Fruit fly (Drosophila melanogaster): ENCODE data around the gene Tsp26A.

Gene Tsp26A

dm6 chr2L:6019352-6020131 is 19.5 kb downstream of the Tsp26A start, which contains the start of gene H2.0 (continued):
- TF ChIP-seq CG42726 (GFP tag; IDR thresholded peaks at IDR 0.05; ENCODE audit: partially characterized antibody) = no peak
- TF ChIP-seq Atf6 (GFP tag; IDR thresholded peaks at IDR 0.05) = no peak
- TF ChIP-seq scrt (GFP tag; optimal IDR thresholded peaks at IDR 0.05) = no peak
- no peak for TF ChIP-seq CG14050 (GFP tag; IDR thresholded peaks at IDR 0.05)
- no peak for TF ChIP-seq pzg (GFP tag; optimal IDR thresholded peaks at IDR 0.05)
- TF ChIP-seq CG2129 (GFP tag; IDR thresholded peaks at IDR 0.05; ENCODE audit: partially characterized antibody) = no peak
- TF ChIP-seq ara (GFP tag; IDR thresholded peaks at IDR 0.05) = 0 out of 2 replicates have a peak, but pooled peaks have one; percentile 26
- TF ChIP-seq CG13775 (GFP tag; optimal IDR thresholded peaks at IDR 0.05) = peak; percentile 25
- TF ChIP-seq Opbp (GFP tag; IDR thresholded peaks at IDR 0.05; ENCODE audit: partially characterized antibody) = no peak
- no peak for TF ChIP-seq tll (GFP tag; optimal IDR thresholded peaks at IDR 0.05)
- no peak for TF ChIP-seq gcm2 (GFP tag; optimal IDR thresholded peaks at IDR 0.05)
- TF ChIP-seq pb (GFP tag; optimal IDR thresholded peaks at IDR 0.05) = no peak
- no peak for TF ChIP-seq Ets97D (GFP tag; optimal IDR thresholded peaks at IDR 0.05)
- TF ChIP-seq exex (tag; optimal IDR thresholded peaks at IDR 0.05) = no peak
- TF ChIP-seq Nf-YC (tag; optimal IDR thresholded peaks at IDR 0.05) = peak; percentile 97
- TF ChIP-seq Stat92E (GFP tag; optimal IDR thresholded peaks at IDR 0.05) = no peak
- TF ChIP-seq crc (GFP tag; optimal IDR thresholded peaks at IDR 0.05) = no peak
- TF ChIP-seq br (optimal IDR thresholded peaks at IDR 0.05) = no peak
- TF ChIP-seq fd64A (GFP tag; optimal IDR thresholded peaks at IDR 0.05) = peak; percentile 22
- peak; percentile 5 for TF ChIP-seq dm (GFP tag; optimal IDR thresholded peaks at IDR 0.05)
- no peak for TF ChIP-seq H15 (GFP tag; IDR thresholded peaks at IDR 0.05)
- TF ChIP-seq Usf (GFP tag; optimal IDR thresholded peaks at IDR 0.05) = no peak
- TF ChIP-seq kni (GFP tag; optimal IDR thresholded peaks at IDR 0.05) = peak; percentile 74
- TF ChIP-seq gfzf (GFP tag; optimal IDR thresholded peaks at IDR 0.05) = no peak
- TF ChIP-seq CG14014 (GFP tag; IDR thresholded peaks at IDR 0.05) = no peak
- TF ChIP-seq aop (GFP tag; IDR thresholded peaks at IDR 0.05) = peak; percentile 73; the same call in 1 of the 2 replicates
- no peak for TF ChIP-seq nerfin-1 (tag; optimal IDR thresholded peaks at IDR 0.05)
- no peak for TF ChIP-seq Adf1 (GFP tag; IDR thresholded peaks at IDR 0.05)
- TF ChIP-seq trem (tag; optimal IDR thresholded peaks at IDR 0.05) = peak; percentile 23
- TF ChIP-seq chn (GFP tag; optimal IDR thresholded peaks at IDR 0.05) = peak; percentile 30
- TF ChIP-seq fru (optimal IDR thresholded peaks at IDR 0.05) = no peak
- no peak for TF ChIP-seq mld (GFP tag; IDR thresholded peaks at IDR 0.05; ENCODE audit: partially characterized antibody)
- TF ChIP-seq Mes4 (GFP tag; optimal IDR thresholded peaks at IDR 0.05) = no peak
- no peak for TF ChIP-seq CG1792 (GFP tag; optimal IDR thresholded peaks at IDR 0.05)
- TF ChIP-seq unc-4 (GFP tag; IDR thresholded peaks at IDR 0.05; ENCODE audit: partially characterized antibody) = no peak
- no peak for TF ChIP-seq CG17328 (GFP tag; IDR thresholded peaks at IDR 0.05)
- no peak for TF ChIP-seq CG13894 (tag; optimal IDR thresholded peaks at IDR 0.05)
- no peak for TF ChIP-seq CG13123 (GFP tag; optimal IDR thresholded peaks at IDR 0.05)
- no peak for TF ChIP-seq CG14667 (GFP tag; IDR thresholded peaks at IDR 0.05)
- no peak for TF ChIP-seq CG14441 (GFP tag; IDR thresholded peaks at IDR 0.05)
- no peak for TF ChIP-seq pan (optimal IDR thresholded peaks at IDR 0.05)
- TF ChIP-seq pan (GFP tag; optimal IDR thresholded peaks at IDR 0.05 in 1 of 2, IDR thresholded peaks at IDR 0.05 in 1 of 2) = no peak
- no peak for TF ChIP-seq CG17912 (GFP tag; optimal IDR thresholded peaks at IDR 0.05)
- no peak for TF ChIP-seq CG43689 (GFP tag; IDR thresholded peaks at IDR 0.05)
- no peak for TF ChIP-seq Lim3 (GFP tag; IDR thresholded peaks at IDR 0.05)
- no peak for TF ChIP-seq fu2 (GFP tag; optimal IDR thresholded peaks at IDR 0.05)
- no peak for TF ChIP-seq CG7372 (GFP tag; IDR thresholded peaks at IDR 0.05)
- no peak for TF ChIP-seq CTCF (GFP tag; optimal IDR thresholded peaks at IDR 0.05)
- TF ChIP-seq CG9215 (GFP tag; IDR thresholded peaks at IDR 0.05) = no peak; the same call in 1 of the 2 replicates
- no peak for TF ChIP-seq CG8281 (tag; optimal IDR thresholded peaks at IDR 0.05)
- TF ChIP-seq zen2 (GFP tag; IDR thresholded peaks at IDR 0.05; ENCODE audit: partially characterized antibody) = no peak
